Fruit fly (Drosophila melanogaster): Measurements from ENCODE around the gene CG11585.
A peak's percentile ranks its signal among the peaks of the same experiment; 100 is the strongest.

Gene CG11585

DNA sequence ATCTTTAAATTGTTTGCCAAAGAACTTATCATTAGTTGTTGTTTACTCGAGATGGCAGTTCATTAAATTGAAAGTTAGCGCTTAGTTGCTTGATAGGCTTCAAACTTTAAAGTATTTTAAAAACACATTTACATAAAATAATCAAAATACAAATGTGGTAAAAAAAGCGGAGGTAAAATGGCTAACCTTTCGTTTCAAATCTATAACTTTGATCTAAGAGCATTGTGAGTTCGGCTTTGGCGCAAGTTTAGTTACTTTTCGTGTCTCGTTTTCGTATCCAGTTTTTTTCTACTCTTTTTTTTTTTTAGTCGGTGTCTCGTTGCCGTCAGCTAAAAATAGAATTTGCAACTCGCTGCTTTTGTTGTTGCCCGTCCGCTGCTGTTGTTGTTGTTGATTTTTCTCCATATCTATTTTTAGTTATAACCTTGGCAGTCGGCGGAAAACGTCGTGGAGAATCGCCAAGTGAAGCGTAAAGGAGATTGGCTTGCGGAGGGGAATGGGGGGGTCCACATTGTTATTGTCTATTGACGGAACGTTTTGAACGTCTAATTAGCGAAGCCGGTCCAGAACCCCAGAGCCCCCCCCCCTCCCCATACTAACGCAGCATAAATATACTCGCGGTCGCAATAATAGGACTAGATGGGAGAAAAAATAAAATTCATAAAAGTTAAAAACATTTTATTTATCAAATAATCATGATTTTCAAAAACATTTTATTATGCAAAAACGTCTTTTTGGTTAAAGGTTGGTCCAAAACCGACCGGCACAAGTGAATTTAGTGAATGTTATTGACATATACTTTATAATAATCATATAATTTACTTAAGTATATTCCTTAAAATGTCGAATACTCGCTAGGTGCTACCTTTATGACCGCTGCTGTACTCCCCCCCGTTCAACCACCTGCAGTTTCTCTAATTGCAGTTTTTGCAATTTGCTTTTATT is 25.5 kb downstream of the CG11585 start (continued):
- peak; percentile 80 for TF ChIP-seq CG6163 (GFP tag; IDR thresholded peaks at IDR 0.05)
- peak; percentile 69 for TF ChIP-seq CG4318 (GFP tag; optimal IDR thresholded peaks at IDR 0.05)
- peak; percentile 33 to 64 for TF ChIP-seq ss (GFP tag; optimal IDR thresholded peaks at IDR 0.05)
- peak; percentile 86 for TF ChIP-seq Eip78C (GFP tag)
- TF ChIP-seq CG6792 (GFP tag; optimal IDR thresholded peaks at IDR 0.05) = peak; percentile 13
- peak; percentile 75 for TF ChIP-seq CG3032 (tag; optimal IDR thresholded peaks at IDR 0.05)
- no peak for TF ChIP-seq Eip75B (GFP tag; optimal IDR thresholded peaks at IDR 0.05)
- TF ChIP-seq CG8119 (GFP tag; IDR thresholded peaks at IDR 0.05) = peak; percentile 86
- peak; percentile 21 for TF ChIP-seq CG9139 (GFP tag; optimal IDR thresholded peaks at IDR 0.05)
- peak; percentile 33 to 59 for TF ChIP-seq salr (GFP tag; optimal IDR thresholded peaks at IDR 0.05)
- TF ChIP-seq net (GFP tag; optimal IDR thresholded peaks at IDR 0.05) = peak; percentile 16
- no peak for TF ChIP-seq esn (GFP tag; optimal IDR thresholded peaks at IDR 0.05)
- TF ChIP-seq lz (GFP tag; optimal IDR thresholded peaks at IDR 0.05) = peak; percentile 2
- TF ChIP-seq CG6854 (GFP tag; optimal IDR thresholded peaks at IDR 0.05) = peak; percentile 13
- no peak for TF ChIP-seq svp (GFP tag)
- no peak for TF ChIP-seq Sox102F (GFP tag; optimal IDR thresholded peaks at IDR 0.05)
- TF ChIP-seq CG7368 (GFP tag; optimal IDR thresholded peaks at IDR 0.05) = no peak
- peak; percentile 85 for TF ChIP-seq CG11294 (GFP tag; IDR thresholded peaks at IDR 0.05)
- no peak for TF ChIP-seq Smox (GFP tag; optimal IDR thresholded peaks at IDR 0.05)
- no peak for TF ChIP-seq Hr39 (GFP tag; optimal IDR thresholded peaks at IDR 0.05)
- TF ChIP-seq CG15336 (GFP tag; IDR thresholded peaks at IDR 0.05) = peak; percentile 88
- TF ChIP-seq Ets96B (tag; optimal IDR thresholded peaks at IDR 0.05) = peak; percentile 75
- no peak for TF ChIP-seq CG11902 (GFP tag; optimal IDR thresholded peaks at IDR 0.05)
- TF ChIP-seq CG1621 (tag; optimal IDR thresholded peaks at IDR 0.05) = peak; percentile 47
- TF ChIP-seq topi (GFP tag; optimal IDR thresholded peaks at IDR 0.05) = no peak
- TF ChIP-seq Lpt (GFP tag; optimal IDR thresholded peaks at IDR 0.05) = peak; percentile 64
- TF ChIP-seq vri (GFP tag; optimal IDR thresholded peaks at IDR 0.05) = no peak
- TF ChIP-seq CG16779 (tag; optimal IDR thresholded peaks at IDR 0.05) = peak; percentile 80
- no peak for TF ChIP-seq CG31627 (GFP tag; optimal IDR thresholded peaks at IDR 0.05)

- TF ChIP-seq CG32006 (GFP tag; optimal IDR thresholded peaks at IDR 0.05) (peak; percentile 38), CG31627 (GFP tag; optimal IDR thresholded peaks at IDR 0.05) (peak; percentile 16), Hr39 (GFP tag; optimal IDR thresholded peaks at IDR 0.05) (peak; percentile 25), Ets21C (GFP tag; optimal IDR thresholded peaks at IDR 0.05) (peak; percentile 6), ss (GFP tag; optimal IDR thresholded peaks at IDR 0.05) (peak in 1 of 2 experiments; percentile 17), Eip78C (GFP tag) (peak; percentile 66), CG3919 (GFP tag; optimal IDR thresholded peaks at IDR 0.05) (no peak), lz (GFP tag; optimal IDR thresholded peaks at IDR 0.05) (peak; percentile 14), dac (GFP tag; optimal IDR thresholded peaks at IDR 0.05) (no peak), vri (GFP tag; optimal IDR thresholded peaks at IDR 0.05) (peak; percentile 56), Smox (GFP tag; optimal IDR thresholded peaks at IDR 0.05) (peak; percentile 9), Ets96B (tag; optimal IDR thresholded peaks at IDR 0.05) (peak; percentile 10), Met (GFP tag; optimal IDR thresholded peaks at IDR 0.05) (peak; percentile 38), topi (GFP tag; optimal IDR thresholded peaks at IDR 0.05) (peak; percentile 17), Gug (GFP tag; IDR thresholded peaks at IDR 0.05) (no peak), svp (GFP tag) (peak; percentile 80), Lpt (GFP tag; optimal IDR thresholded peaks at IDR 0.05) (no peak), CG6163 (GFP tag; IDR thresholded peaks at IDR 0.05) (peak; percentile 36; the same call in 1 of the 3 replicates), fkh (GFP tag; optimal IDR thresholded peaks at IDR 0.05) (peak; percentile 42), CG3032 (tag; optimal IDR thresholded peaks at IDR 0.05) (peak; percentile 41)
Measured at dm6 chrX:14215834-14216233, 26.5 kb downstream of the CG11585 start.

dm6 chrX:14216844-14217243 is 27.5 kb downstream of the CG11585 start:
- TF ChIP-seq lz (GFP tag; optimal IDR thresholded peaks at IDR 0.05) = no peak
- no peak for TF ChIP-seq CG11902 (GFP tag; optimal IDR thresholded peaks at IDR 0.05)
- peak; percentile 61 for TF ChIP-seq svp (GFP tag)
- no peak for TF ChIP-seq CG3032 (tag; optimal IDR thresholded peaks at IDR 0.05)
- no peak for TF ChIP-seq net (GFP tag; optimal IDR thresholded peaks at IDR 0.05)
- no peak for TF ChIP-seq Smox (GFP tag; optimal IDR thresholded peaks at IDR 0.05)
- no peak for TF ChIP-seq CG8119 (GFP tag; IDR thresholded peaks at IDR 0.05)
- TF ChIP-seq Eip78C (GFP tag) = peak; percentile 74
- TF ChIP-seq esn (GFP tag; optimal IDR thresholded peaks at IDR 0.05) = no peak
- no peak for TF ChIP-seq CG15336 (GFP tag; IDR thresholded peaks at IDR 0.05)
- peak; percentile 23 for TF ChIP-seq CG10631 (GFP tag; optimal IDR thresholded peaks at IDR 0.05)
- TF ChIP-seq Sox15 (GFP tag; optimal IDR thresholded peaks at IDR 0.05) = no peak
- peak; percentile 43 for TF ChIP-seq CG32006 (GFP tag; optimal IDR thresholded peaks at IDR 0.05)
